Worm (Caenorhabditis elegans): Measurements from ENCODE around the gene srx-19.

DNA sequence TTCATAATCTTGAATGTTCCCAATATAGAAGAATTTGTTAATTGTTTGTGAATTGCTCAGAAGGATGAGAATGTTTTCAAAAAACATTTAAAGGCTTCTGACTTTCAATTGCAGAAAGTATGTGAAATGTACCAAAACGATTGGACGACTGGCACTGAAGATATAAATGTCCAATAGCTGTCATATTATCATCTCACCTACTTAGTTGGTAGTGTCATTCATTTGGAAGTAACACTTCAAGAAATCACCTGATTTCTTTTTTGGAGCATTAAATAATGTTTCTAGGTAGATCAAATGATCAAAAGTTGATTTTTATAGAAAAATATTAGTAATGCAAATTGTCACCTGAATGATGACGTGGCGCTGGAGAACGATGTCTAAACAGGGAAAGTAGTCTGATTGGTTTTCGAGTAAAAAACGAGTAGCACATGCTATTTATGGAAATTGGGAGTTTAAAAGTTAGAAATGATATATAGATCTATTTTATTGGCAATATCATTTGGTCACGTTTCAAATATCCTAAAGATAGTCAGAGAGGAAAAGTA is 6.7 kb downstream of the srx-19 start:
- TF ChIP-seq sea-2 (GFP tag; optimal IDR thresholded peaks at IDR 0.05): no peak
- TF ChIP-seq elt-1 (tag; optimal IDR thresholded peaks at IDR 0.05): no peak
- TF ChIP-seq snpc-4 (tag; optimal IDR thresholded peaks at IDR 0.05): no peak
- TF ChIP-seq lin-15B (tag; optimal IDR thresholded peaks at IDR 0.05): no peak
- TF ChIP-seq ceh-16 (tag; optimal IDR thresholded peaks at IDR 0.05): no peak
- TF ChIP-seq nhr-77 (tag; optimal IDR thresholded peaks at IDR 0.05): no peak
- no peak for TF ChIP-seq ama-1 (optimal IDR thresholded peaks at IDR 0.05)
- TF ChIP-seq skn-1 (tag; optimal IDR thresholded peaks at IDR 0.05): no peak
- no peak for TF ChIP-seq nhr-28 (tag; optimal IDR thresholded peaks at IDR 0.05)
- no peak for TF ChIP-seq unc-62 (GFP tag; optimal IDR thresholded peaks at IDR 0.05)
- TF ChIP-seq nhr-237 (tag; optimal IDR thresholded peaks at IDR 0.05): no peak
